Fruit fly (Drosophila melanogaster) whole organism, embryonic: Measurements from ENCODE around the gene Tango1.

Experiments used
- B-H2 ChIP-seq: fragments of 200-800 bp; sonication (Bioruptor generic); optimal IDR thresholded peaks from 2 replicates; lab custom pipeline; 2018; ENCODE audit warnings: missing biosample characterization, mild to moderate bottlenecking, missing genetic modification characterization
- CG10565 ChIP-seq: fragments of 200-800 bp; sonication (Bioruptor generic); optimal IDR thresholded peaks from 3 replicates; lab custom pipeline; 2016; ENCODE audit warnings: missing biosample characterization, mild to moderate bottlenecking, missing genetic modification characterization
- CG13775 ChIP-seq: fragments of 200-800 bp; sonication (Bioruptor generic); optimal IDR thresholded peaks from 3 replicates; lab custom pipeline; 2017; ENCODE audit warnings: missing biosample characterization, mild to moderate bottlenecking, missing genetic modification characterization
- CG14710 ChIP-seq: fragments of 200-800 bp; sonication (Bioruptor generic); optimal IDR thresholded peaks from 3 replicates; lab custom pipeline; 2019; ENCODE audit warnings: missing biosample characterization, mild to moderate bottlenecking, missing genetic modification characterization, moderate library complexity
- CG14860 ChIP-seq: fragments of 200-800 bp; sonication (Bioruptor generic); IDR thresholded peaks from 3 replicates; pipeline ENCODE4 v1.3.6; 2022; ENCODE audit warnings: missing biosample characterization, missing genetic modification characterization; ENCODE audit not compliant: partially characterized antibody
- CG15011 ChIP-seq: fragments of 200-800 bp; sonication (Bioruptor generic); optimal IDR thresholded peaks from 3 replicates; lab custom pipeline; 2018; ENCODE audit warnings: missing biosample characterization, mild to moderate bottlenecking, missing genetic modification characterization
- CG2129 ChIP-seq: fragments of 200-800 bp; sonication (Bioruptor generic); IDR thresholded peaks from 2 replicates; pipeline ENCODE4 v1.3.6; 2022; ENCODE audit warnings: missing biosample characterization, missing genetic modification characterization; ENCODE audit not compliant: partially characterized antibody
- CG2202 ChIP-seq: fragments of 200-800 bp; sonication (Bioruptor generic); optimal IDR thresholded peaks from 2 replicates; lab custom pipeline; 2018; ENCODE audit warnings: missing biosample characterization, mild to moderate bottlenecking, missing genetic modification characterization
- CG31388 ChIP-seq: fragments of 200-800 bp; sonication (Bioruptor generic); optimal IDR thresholded peaks from 2 replicates; lab custom pipeline; 2016; ENCODE audit warnings: missing biosample characterization, missing genetic modification characterization
- CG3838 ChIP-seq: fragments of 200-800 bp; sonication (Bioruptor generic); optimal IDR thresholded peaks from 3 replicates; lab custom pipeline; 2016; ENCODE audit warnings: missing biosample characterization, missing genetic modification characterization
- CG42726 ChIP-seq: fragments of 200-800 bp; sonication (Bioruptor generic); IDR thresholded peaks from 2 replicates; pipeline ENCODE4 v1.3.6; 2022; ENCODE audit warnings: missing biosample characterization, missing genetic modification characterization; ENCODE audit not compliant: partially characterized antibody
- CG4424 ChIP-seq: fragments of 200-800 bp; sonication (Bioruptor generic); optimal IDR thresholded peaks from 3 replicates; lab custom pipeline; 2016; ENCODE audit warnings: missing biosample characterization, missing genetic modification characterization
- CG6254 ChIP-seq: fragments of 200-800 bp; sonication (Bioruptor generic); optimal IDR thresholded peaks from 3 replicates; lab custom pipeline; 2017; ENCODE audit warnings: mild to moderate bottlenecking, missing biosample characterization, missing genetic modification reagents, missing genetic modification characterization
- CG7372 ChIP-seq: fragments of 200-800 bp; sonication (Bioruptor generic); IDR thresholded peaks from 2 replicates; pipeline ENCODE4 v1.3.6; 2022; ENCODE audit warnings: missing biosample characterization, missing genetic modification characterization
- CG7556 ChIP-seq: fragments of 200-800 bp; sonication (Bioruptor generic); optimal IDR thresholded peaks from 2 replicates; lab custom pipeline; 2017; ENCODE audit warnings: missing biosample characterization, mild to moderate bottlenecking, missing genetic modification characterization
- CG7786 ChIP-seq: fragments of 200-800 bp; sonication (Bioruptor generic); optimal IDR thresholded peaks from 2 replicates; lab custom pipeline; 2016; ENCODE audit warnings: missing biosample characterization, missing genetic modification characterization
- CG8089 ChIP-seq: fragments of 200-800 bp; sonication (Bioruptor generic); optimal IDR thresholded peaks from 3 replicates; lab custom pipeline; 2016; ENCODE audit warnings: missing biosample characterization, missing genetic modification characterization
- CG9727 ChIP-seq: fragments of 200-800 bp; sonication (Bioruptor generic); optimal IDR thresholded peaks from 3 replicates; lab custom pipeline; 2017; ENCODE audit warnings: missing biosample characterization, mild to moderate bottlenecking, missing genetic modification characterization
- Gsc ChIP-seq: fragments of 200-800 bp; sonication (Bioruptor generic); IDR thresholded peaks from 2 replicates; pipeline ENCODE4 v1.3.6; 2022; ENCODE audit warnings: missing biosample characterization, missing genetic modification characterization
- HLH54F ChIP-seq: fragments of 200-800 bp; sonication (Bioruptor generic); optimal IDR thresholded peaks from 3 replicates; lab custom pipeline; 2016; ENCODE audit warnings: missing biosample characterization, missing genetic modification characterization
- Hr3 ChIP-seq: fragments of 200-800 bp; sonication (Bioruptor generic); optimal IDR thresholded peaks from 3 replicates; lab custom pipeline; 2016; ENCODE audit warnings: missing biosample characterization, missing genetic modification characterization
- Hr39 ChIP-seq: fragments of >200 bp; optimal IDR thresholded peaks from 2 replicates; lab custom pipeline; 2017
- Med ChIP-seq: fragments of 200-800 bp; sonication (Bioruptor generic); peaks from one replicate; lab custom pipeline; 2016; ENCODE audit warnings: missing biosample characterization, missing genetic modification characterization, mild to moderate bottlenecking, inconsistent platforms, moderate library complexity
- Side ChIP-seq: fragments of 200-800 bp; sonication (Bioruptor generic); optimal IDR thresholded peaks from 2 replicates; lab custom pipeline; 2016; ENCODE audit warnings: missing biosample characterization, missing genetic modification characterization
- Ssrp ChIP-seq: fragments of 200-800 bp; sonication (Bioruptor generic); optimal IDR thresholded peaks from 2 replicates; lab custom pipeline; 2018; ENCODE audit warnings: missing biosample characterization, mild to moderate bottlenecking, missing genetic modification characterization, moderate library complexity
- Vsx1 ChIP-seq: fragments of 200-800 bp; sonication (Bioruptor generic); optimal IDR thresholded peaks from 2 replicates; lab custom pipeline; 2017; ENCODE audit warnings: missing biosample characterization, mild to moderate bottlenecking, missing genetic modification characterization, missing genetic modification reagents
- Xrp1 ChIP-seq: fragments of 200-800 bp; sonication (Bioruptor generic); IDR thresholded peaks from 2 replicates; pipeline ENCODE4 v1.3.6; 2022; ENCODE audit warnings: missing biosample characterization, missing genetic modification characterization
- ase ChIP-seq: fragments of 200-800 bp; sonication (Bioruptor generic); IDR thresholded peaks from 3 replicates; pipeline ENCODE4 v1.3.6; 2022; ENCODE audit warnings: missing biosample characterization, missing genetic modification characterization
- bcd ChIP-seq: fragments of 200-800 bp; sonication (Bioruptor generic); optimal IDR thresholded peaks from 2 replicates; lab custom pipeline; 2017; ENCODE audit warnings: missing biosample characterization, mild to moderate bottlenecking, missing genetic modification characterization
- cad ChIP-seq: fragments of >200 bp; optimal IDR thresholded peaks from 2 replicates; lab custom pipeline; 2017; ENCODE audit warnings: missing biosample characterization, missing genetic modification characterization
- chinmo ChIP-seq: fragments of 200-800 bp; sonication (Bioruptor generic); IDR thresholded peaks from 4 replicates; pipeline ENCODE4 v1.3.6; 2022; ENCODE audit warnings: missing biosample characterization, missing genetic modification characterization; ENCODE audit not compliant: partially characterized antibody
- cwo ChIP-seq: fragments of 200-800 bp; sonication (Bioruptor generic); optimal IDR thresholded peaks from 3 replicates; lab custom pipeline; 2017; ENCODE audit warnings: missing biosample characterization, missing genetic modification characterization, mild to moderate bottlenecking, moderate library complexity, missing genetic modification reagents
- esg ChIP-seq: fragments of 200-800 bp; sonication (Bioruptor generic); conservative IDR thresholded peaks from 2 replicates; pipeline ENCODE4 v1.3.6; 2022; ENCODE audit warnings: missing biosample characterization, missing genetic modification characterization
- eyg ChIP-seq: fragments of 200-800 bp; sonication (Bioruptor generic); optimal IDR thresholded peaks from 3 replicates; lab custom pipeline; 2016; ENCODE audit warnings: missing biosample characterization, missing genetic modification characterization
- her ChIP-seq: fragments of 200-800 bp; sonication (Bioruptor generic); optimal IDR thresholded peaks from 2 replicates; lab custom pipeline; 2016; ENCODE audit warnings: missing biosample characterization, missing genetic modification characterization
- ind ChIP-seq: fragments of 200-800 bp; sonication (Bioruptor generic); optimal IDR thresholded peaks from 3 replicates; lab custom pipeline; 2016; ENCODE audit warnings: missing biosample characterization, missing genetic modification characterization
- jing ChIP-seq: fragments of 200-800 bp; sonication (Bioruptor generic); optimal IDR thresholded peaks from 2 replicates; lab custom pipeline; 2018; ENCODE audit warnings: missing biosample characterization, mild to moderate bottlenecking, missing genetic modification characterization
- kah ChIP-seq: fragments of 200-800 bp; sonication (Bioruptor generic); optimal IDR thresholded peaks from 2 replicates; lab custom pipeline; 2018; ENCODE audit warnings: missing biosample characterization, mild to moderate bottlenecking, missing genetic modification characterization
- lab ChIP-seq: fragments of 200-800 bp; sonication (Bioruptor generic); optimal IDR thresholded peaks from 3 replicates; lab custom pipeline; 2017; ENCODE audit warnings: missing biosample characterization, missing genetic modification characterization, mild to moderate bottlenecking, moderate library complexity, missing genetic modification reagents
- mirr ChIP-seq: fragments of 200-800 bp; sonication (Bioruptor generic); optimal IDR thresholded peaks from 3 replicates; lab custom pipeline; 2018; ENCODE audit warnings: missing biosample characterization, mild to moderate bottlenecking, missing genetic modification characterization
- nau ChIP-seq: fragments of 200-800 bp; sonication (Bioruptor generic); optimal IDR thresholded peaks from 3 replicates; lab custom pipeline; 2017; ENCODE audit warnings: missing biosample characterization, mild to moderate bottlenecking, missing genetic modification characterization, missing genetic modification reagents
- nom ChIP-seq: fragments of 200-800 bp; sonication (Bioruptor generic); optimal IDR thresholded peaks from 2 replicates; lab custom pipeline; 2017; ENCODE audit warnings: missing biosample characterization, missing genetic modification characterization, mild to moderate bottlenecking, moderate library complexity, missing genetic modification reagents
- psq ChIP-seq: fragments of 200-800 bp; sonication (Bioruptor generic); optimal IDR thresholded peaks from 2 replicates; lab custom pipeline; 2017; ENCODE audit warnings: missing biosample characterization, missing genetic modification characterization
- pum ChIP-seq: fragments of 200-800 bp; sonication (Bioruptor generic); optimal IDR thresholded peaks from 2 replicates; lab custom pipeline; 2016; ENCODE audit warnings: missing biosample characterization, missing genetic modification characterization
- rib ChIP-seq: fragments of 200-800 bp; sonication (Bioruptor generic); IDR thresholded peaks from 2 replicates; pipeline ENCODE4 v1.3.6; 2022; ENCODE audit warnings: missing biosample characterization, missing genetic modification characterization
- sna ChIP-seq: fragments of 200-800 bp; sonication (Bioruptor generic); IDR thresholded peaks from 2 replicates; pipeline ENCODE4 v1.3.6; 2022; ENCODE audit warnings: missing biosample characterization, missing genetic modification characterization; ENCODE audit not compliant: partially characterized antibody
- ssp ChIP-seq: fragments of 200-800 bp; sonication (Bioruptor generic); IDR thresholded peaks from 2 replicates; pipeline ENCODE4 v1.3.6; 2022; ENCODE audit warnings: missing biosample characterization, missing genetic modification characterization
- tio ChIP-seq: fragments of 200-800 bp; sonication (Bioruptor generic); optimal IDR thresholded peaks from 2 replicates; lab custom pipeline; 2017; ENCODE audit warnings: missing biosample characterization, missing genetic modification characterization, inconsistent platforms
- ttk ChIP-seq: fragments of 200-800 bp; sonication (Bioruptor generic); IDR thresholded peaks from 2 replicates; pipeline ENCODE4 v2.1.2; 2022; ENCODE audit warnings: missing biosample characterization, missing genetic modification characterization
- unpg ChIP-seq: fragments of 200-800 bp; sonication (Bioruptor generic); optimal IDR thresholded peaks from 3 replicates; lab custom pipeline; 2018; ENCODE audit warnings: missing biosample characterization, mild to moderate bottlenecking, missing genetic modification characterization, moderate library complexity
- yki ChIP-seq: fragments of >200 bp; optimal IDR thresholded peaks from 3 replicates; lab custom pipeline; 2018

Gene Tango1

dm6 chr2L:6601018-6601505 lies 48.1 kb upstream of the Tango1 start, which contains the start of gene Dpp10 (continued):
- TF ChIP-seq CG10565: no peak
- no peak for TF ChIP-seq chinmo (GFP tag; lab: Robert Waterston, UW)
- TF ChIP-seq nom (GFP tag; lab: Kevin White, UChicago): peak; percentile 11
- TF ChIP-seq psq (GFP tag; lab: Kevin White, UChicago): peak; percentile 12
- peak; percentile 88 for TF ChIP-seq unpg (GFP tag; lab: Kevin White, UChicago)
- peak; percentile 55 for TF ChIP-seq CG3838 (GFP tag; lab: Kevin White, UChicago)
- peak; percentile 87 for TF ChIP-seq ssp (GFP tag; lab: Robert Waterston, UW)
- TF ChIP-seq CG2129 (GFP tag; lab: Robert Waterston, UW): no peak
- TF ChIP-seq CG31388 (GFP tag; lab: Kevin White, UChicago): peak; percentile 77
- TF ChIP-seq yki (lab: Kevin White, UChicago): no peak
- peak; percentile 85 for TF ChIP-seq eyg (GFP tag; lab: Kevin White, UChicago)
- TF ChIP-seq CG15011 (GFP tag; lab: Kevin White, UChicago): peak; percentile 85
- TF ChIP-seq Hr3: peak; percentile 87
- TF ChIP-seq Gsc (GFP tag; lab: Robert Waterston, UW): peak; percentile 73
- TF ChIP-seq B-H2: peak; percentile 94
- peak; percentile 85 for TF ChIP-seq CG13775 (GFP tag; lab: Kevin White, UChicago)
- peak; percentile 88 for TF ChIP-seq CG7786 (GFP tag; lab: Kevin White, UChicago)
- peak; percentile 27 for TF ChIP-seq CG6254 (GFP tag; lab: Kevin White, UChicago)
- peak; percentile 71 for TF ChIP-seq CG8089 (GFP tag; lab: Kevin White, UChicago)
- TF ChIP-seq CG4424 (GFP tag; lab: Kevin White, UChicago): peak; percentile 73
- TF ChIP-seq mirr (GFP tag; lab: Kevin White, UChicago): peak; percentile 71
- TF ChIP-seq Hr39 (lab: Kevin White, UChicago): no peak
- TF ChIP-seq lab (GFP tag; lab: Kevin White, UChicago): peak; percentile 97
- peak; percentile 98 for TF ChIP-seq CG7372 (GFP tag; lab: Robert Waterston, UW)
- TF ChIP-seq her (GFP tag; lab: Kevin White, UChicago): peak; percentile 80
- TF ChIP-seq tio (GFP tag; lab: Kevin White, UChicago): peak; percentile 86
- peak; percentile 90 for TF ChIP-seq bcd
- peak; percentile 92 for TF ChIP-seq Xrp1
- peak; percentile 98 for TF ChIP-seq Med (GFP tag; lab: Kevin White, UChicago)
- no peak for TF ChIP-seq CG2202 (tag; lab: Kevin White, UChicago)
- peak; percentile 96 for TF ChIP-seq CG7556 (GFP tag; lab: Kevin White, UChicago)
- peak; percentile 90 for TF ChIP-seq ind (GFP tag; lab: Kevin White, UChicago)
- peak; percentile 80 for TF ChIP-seq nau (GFP tag; lab: Kevin White, UChicago)
- TF ChIP-seq esg: peak; percentile 95
- peak; percentile 96 for TF ChIP-seq rib (GFP tag; lab: Robert Waterston, UW)
- peak; percentile 89 for TF ChIP-seq CG9727 (GFP tag; lab: Kevin White, UChicago)
- TF ChIP-seq ttk (GFP tag; lab: Robert Waterston, UW): peak; percentile 94
- TF ChIP-seq CG42726: no peak
- TF ChIP-seq HLH54F: peak; percentile 93
- TF ChIP-seq Side (GFP tag; lab: Kevin White, UChicago): peak; percentile 0
- TF ChIP-seq sna (GFP tag; lab: Robert Waterston, UW): no peak
- TF ChIP-seq kah (GFP tag; lab: Kevin White, UChicago): peak; percentile 60
- peak; percentile 93 for TF ChIP-seq cwo (GFP tag; lab: Kevin White, UChicago)
- 0 out of 3 replicates have a peak, but pooled peaks have one; percentile 14 for TF ChIP-seq CG14860
- TF ChIP-seq jing (GFP tag; lab: Kevin White, UChicago): peak; percentile 46
- TF ChIP-seq Vsx1 (GFP tag; lab: Kevin White, UChicago): peak; percentile 69
- no peak for TF ChIP-seq cad (GFP tag; lab: Kevin White, UChicago)
- TF ChIP-seq Ssrp (tag; lab: Kevin White, UChicago): peak; percentile 68
- TF ChIP-seq ase (GFP tag; lab: Robert Waterston, UW): peak; percentile 88
- TF ChIP-seq CG14710: no peak
- peak; percentile 37 for TF ChIP-seq pum (GFP tag; lab: Kevin White, UChicago)
